Fruit fly (Drosophila melanogaster) whole organism, embryonic: Measurements from ENCODE around the gene RhoGAP19D.
A peak's percentile ranks its signal among the peaks of the same experiment; 100 is the strongest.

Experiments
- BtbVII ChIP-seq: fragments of 200-800 bp; sonication (Bioruptor generic); optimal IDR thresholded peaks from 3 replicates; lab custom pipeline; 2017; ENCODE audit warnings: missing biosample characterization, mild to moderate bottlenecking, missing genetic modification characterization
- CG10366 ChIP-seq: fragments of 200-800 bp; sonication (Bioruptor generic); IDR thresholded peaks from 2 replicates; pipeline ENCODE4 v1.3.6; 2022; ENCODE audit warnings: missing biosample characterization, missing genetic modification characterization
- CG10979 ChIP-seq: fragments of 200-800 bp; sonication (Bioruptor generic); optimal IDR thresholded peaks from 2 replicates; lab custom pipeline; 2018; ENCODE audit warnings: missing biosample characterization, mild to moderate bottlenecking, missing genetic modification characterization, moderate library complexity
- CG11723 ChIP-seq: fragments of 200-800 bp; sonication (Bioruptor generic); optimal IDR thresholded peaks from 2 replicates; lab custom pipeline; 2017; ENCODE audit warnings: missing biosample characterization, mild to moderate bottlenecking, missing genetic modification characterization
- CG12659 ChIP-seq: fragments of 200-800 bp; sonication (Bioruptor generic); optimal IDR thresholded peaks from 3 replicates; lab custom pipeline; 2017; ENCODE audit warnings: mild to moderate bottlenecking, missing biosample characterization, missing genetic modification reagents, missing genetic modification characterization
- CG12769 ChIP-seq: fragments of 200-800 bp; sonication (Bioruptor generic); optimal IDR thresholded peaks from 2 replicates; lab custom pipeline; 2019; ENCODE audit warnings: missing biosample characterization, mild to moderate bottlenecking, missing genetic modification characterization, moderate library complexity
- CG12942 ChIP-seq: fragments of 200-800 bp; sonication (Bioruptor generic); optimal IDR thresholded peaks from 3 replicates; lab custom pipeline; 2016; ENCODE audit warnings: missing biosample characterization, missing genetic modification characterization
- CG16815 ChIP-seq: fragments of 200-800 bp; sonication (Bioruptor generic); optimal IDR thresholded peaks from 3 replicates; lab custom pipeline; 2017; ENCODE audit warnings: missing biosample characterization, mild to moderate bottlenecking, missing genetic modification characterization
- CG17829 ChIP-seq: fragments of 200-800 bp; optimal IDR thresholded peaks from 2 replicates; lab custom pipeline; 2019; ENCODE audit warnings: missing biosample characterization, mild to moderate bottlenecking, missing genetic modification characterization, moderate library complexity
- CG1832 ChIP-seq: fragments of 200-800 bp; sonication (Bioruptor generic); optimal IDR thresholded peaks from 2 replicates; lab custom pipeline; 2017; ENCODE audit warnings: missing biosample characterization, mild to moderate bottlenecking, missing genetic modification characterization, inconsistent platforms
- CG18476 ChIP-seq: fragments of 200-800 bp; sonication (Bioruptor generic); optimal IDR thresholded peaks from 2 replicates; lab custom pipeline; 2016; ENCODE audit warnings: missing biosample characterization, mild to moderate bottlenecking, missing genetic modification characterization
- CG18599 ChIP-seq: fragments of 200-800 bp; sonication (Bioruptor generic); optimal IDR thresholded peaks from 3 replicates; lab custom pipeline; 2017; ENCODE audit warnings: missing biosample characterization, missing genetic modification characterization, mild to moderate bottlenecking, moderate library complexity, missing genetic modification reagents
- CG18764 ChIP-seq: fragments of 200-800 bp; sonication (Bioruptor generic); optimal IDR thresholded peaks from 3 replicates; lab custom pipeline; 2016; ENCODE audit warnings: missing biosample characterization, missing genetic modification characterization
- CG2120 ChIP-seq: fragments of 200-800 bp; sonication (Bioruptor generic); optimal IDR thresholded peaks from 3 replicates; lab custom pipeline; 2016; ENCODE audit warnings: missing biosample characterization, missing genetic modification characterization
- CG3281 ChIP-seq: fragments of 200-800 bp; sonication (Bioruptor generic); optimal IDR thresholded peaks from 3 replicates; lab custom pipeline; 2017; ENCODE audit warnings: missing biosample characterization, mild to moderate bottlenecking, missing genetic modification characterization
- CG4730 ChIP-seq: fragments of 200-800 bp; sonication (Bioruptor generic); IDR thresholded peaks from 2 replicates; pipeline ENCODE4 v1.3.6; 2022; ENCODE audit warnings: missing biosample characterization, missing genetic modification characterization
- CG6689 ChIP-seq: fragments of 200-800 bp; sonication (Bioruptor generic); IDR thresholded peaks from 2 replicates; pipeline ENCODE4 v1.3.6; 2022; ENCODE audit warnings: missing biosample characterization, missing genetic modification characterization
- CG9932 ChIP-seq: fragments of 200-800 bp; sonication (Bioruptor generic); IDR thresholded peaks from 2 replicates; pipeline ENCODE4 v1.3.6; 2022; ENCODE audit warnings: missing biosample characterization, missing genetic modification characterization
- Dip3 ChIP-seq: fragments of 200-800 bp; sonication (Bioruptor generic); optimal IDR thresholded peaks from 3 replicates; lab custom pipeline; 2016; ENCODE audit warnings: missing biosample characterization, missing genetic modification characterization
- Gug ChIP-seq: fragments of 200-800 bp; sonication (Bioruptor generic); IDR thresholded peaks from 4 replicates; pipeline ENCODE4 v1.3.6; 2022; ENCODE audit warnings: missing biosample characterization, missing genetic modification characterization
- H2.0 ChIP-seq: fragments of 200-800 bp; sonication (Bioruptor generic); IDR thresholded peaks from 2 replicates; pipeline ENCODE4 v1.3.6; 2022; ENCODE audit warnings: missing biosample characterization, missing genetic modification characterization
- Kr ChIP-seq: fragments of 200-800 bp; sonication (Bioruptor generic); optimal IDR thresholded peaks from 2 replicates; lab custom pipeline; 2017; ENCODE audit warnings: missing biosample characterization, mild to moderate bottlenecking, missing genetic modification characterization
- Pdp1 ChIP-seq, 2 experiments: fragments of 200-800 bp; sonication (Bioruptor generic); optimal IDR thresholded peaks; 3 replicates each; lab custom pipeline; 2016; ENCODE audit warnings: missing biosample characterization in 2 of 2, missing genetic modification characterization in 2 of 2, mild to moderate bottlenecking in 1 of 2, moderate library complexity in 1 of 2
- Sox100B ChIP-seq: fragments of 200-800 bp; sonication (Bioruptor generic); optimal IDR thresholded peaks from 3 replicates; lab custom pipeline; 2018; ENCODE audit warnings: missing biosample characterization, mild to moderate bottlenecking, missing genetic modification characterization
- Sox102F ChIP-seq: fragments of 200-800 bp; sonication (Bioruptor generic); optimal IDR thresholded peaks from 2 replicates; lab custom pipeline; 2018; ENCODE audit warnings: missing biosample characterization, mild to moderate bottlenecking, missing genetic modification characterization, moderate library complexity
- Usf ChIP-seq: fragments of 200-800 bp; sonication (Bioruptor generic); optimal IDR thresholded peaks from 2 replicates; lab custom pipeline; 2017; ENCODE audit warnings: missing genotype, missing biosample characterization, missing genetic modification characterization
- ac ChIP-seq: fragments of 200-800 bp; sonication (Bioruptor generic); optimal IDR thresholded peaks from 3 replicates; lab custom pipeline; 2017; ENCODE audit warnings: missing biosample characterization, mild to moderate bottlenecking, missing genetic modification characterization
- al ChIP-seq: fragments of 200-800 bp; sonication (Bioruptor generic); IDR thresholded peaks from 2 replicates; pipeline ENCODE4 v1.3.6; 2022; ENCODE audit warnings: missing biosample characterization, missing genetic modification characterization
- ash1 ChIP-seq: fragments of 200-800 bp; sonication (Bioruptor generic); optimal IDR thresholded peaks from 2 replicates; lab custom pipeline; 2018; ENCODE audit warnings: missing biosample characterization, mild to moderate bottlenecking, missing genetic modification characterization
- ato ChIP-seq: fragments of 200-800 bp; sonication (Bioruptor generic); IDR thresholded peaks from 2 replicates; pipeline ENCODE4 v1.3.6; 2022; ENCODE audit warnings: missing biosample characterization, missing genetic modification characterization; ENCODE audit not compliant: partially characterized antibody
- bab2 ChIP-seq: fragments of 200-800 bp; sonication (Bioruptor generic); optimal IDR thresholded peaks from 2 replicates; lab custom pipeline; 2016; ENCODE audit warnings: missing biosample characterization, missing genetic modification characterization
- crol ChIP-seq: fragments of 200-800 bp; sonication (Bioruptor generic); IDR thresholded peaks from 2 replicates; pipeline ENCODE4 v1.3.6; 2022; ENCODE audit warnings: missing biosample characterization, missing genetic modification characterization
- cwo ChIP-seq: fragments of 200-800 bp; sonication (Bioruptor generic); optimal IDR thresholded peaks from 3 replicates; lab custom pipeline; 2017; ENCODE audit warnings: missing biosample characterization, missing genetic modification characterization, mild to moderate bottlenecking, moderate library complexity, missing genetic modification reagents
- en ChIP-seq: fragments of 200-800 bp; sonication (Bioruptor generic); optimal IDR thresholded peaks from 2 replicates; lab custom pipeline; 2016; ENCODE audit warnings: missing biosample characterization, missing genetic modification characterization
- ewg ChIP-seq: fragments of 200-800 bp; sonication (Bioruptor generic); optimal IDR thresholded peaks from 3 replicates; lab custom pipeline; 2017; ENCODE audit warnings: mild to moderate bottlenecking, missing biosample characterization, missing genetic modification reagents, missing genetic modification characterization
- gce ChIP-seq: fragments of 200-800 bp; sonication (Bioruptor generic); IDR thresholded peaks from 3 replicates; pipeline ENCODE4 v1.3.6; 2022; ENCODE audit warnings: missing biosample characterization, missing genetic modification characterization
- kah ChIP-seq: fragments of 200-800 bp; sonication (Bioruptor generic); optimal IDR thresholded peaks from 2 replicates; lab custom pipeline; 2018; ENCODE audit warnings: missing biosample characterization, mild to moderate bottlenecking, missing genetic modification characterization
- kay ChIP-seq: fragments of 200-800 bp; sonication (Bioruptor generic); optimal IDR thresholded peaks from 2 replicates; lab custom pipeline; 2016; ENCODE audit warnings: missing biosample characterization, missing genetic modification characterization
- onecut ChIP-seq: fragments of 200-800 bp; sonication (Bioruptor generic); IDR thresholded peaks from 2 replicates; pipeline ENCODE4 v1.3.6; 2022; ENCODE audit warnings: missing biosample characterization, missing genetic modification characterization
- phol ChIP-seq: fragments of 200-800 bp; sonication (Bioruptor generic); optimal IDR thresholded peaks from 3 replicates; lab custom pipeline; 2018; ENCODE audit warnings: missing biosample characterization, mild to moderate bottlenecking, missing genetic modification characterization, moderate library complexity
- prd ChIP-seq, 3 experiments: fragments of >200 bp in 2 of 3; fragments of 200-800 bp in 1 of 3; sonication (Bioruptor generic) in 1 of 3; optimal IDR thresholded peaks in 2 of 3; IDR thresholded peaks in 1 of 3; 2 replicates in 2 of 3; 3 replicates in 1 of 3; pipeline versions ENCODE4 v1.3.6 to Lab custom; 2017 to 2022; ENCODE audit warnings: missing biosample characterization in 1 of 3, missing genetic modification characterization in 1 of 3
- pum ChIP-seq: fragments of 200-800 bp; sonication (Bioruptor generic); optimal IDR thresholded peaks from 2 replicates; lab custom pipeline; 2016; ENCODE audit warnings: missing biosample characterization, missing genetic modification characterization
- sug ChIP-seq: fragments of 200-800 bp; optimal IDR thresholded peaks from 2 replicates; lab custom pipeline; 2019; ENCODE audit warnings: missing biosample characterization, mild to moderate bottlenecking, missing genetic modification characterization, moderate library complexity
- tap ChIP-seq: fragments of 200-800 bp; optimal IDR thresholded peaks from 3 replicates; lab custom pipeline; 2019; ENCODE audit warnings: missing biosample characterization, mild to moderate bottlenecking, missing genetic modification characterization, moderate library complexity
- tin ChIP-seq: fragments of 200-800 bp; sonication (Bioruptor generic); optimal IDR thresholded peaks from 3 replicates; lab custom pipeline; 2016; ENCODE audit warnings: missing biosample characterization, missing genetic modification characterization
- tx ChIP-seq: fragments of 200-800 bp; sonication (Bioruptor generic); optimal IDR thresholded peaks from 2 replicates; lab custom pipeline; 2016; ENCODE audit warnings: missing biosample characterization, missing genetic modification characterization
- unpg ChIP-seq: fragments of 200-800 bp; sonication (Bioruptor generic); optimal IDR thresholded peaks from 3 replicates; lab custom pipeline; 2018; ENCODE audit warnings: missing biosample characterization, mild to moderate bottlenecking, missing genetic modification characterization, moderate library complexity

The RhoGAP19D gene

DNA sequence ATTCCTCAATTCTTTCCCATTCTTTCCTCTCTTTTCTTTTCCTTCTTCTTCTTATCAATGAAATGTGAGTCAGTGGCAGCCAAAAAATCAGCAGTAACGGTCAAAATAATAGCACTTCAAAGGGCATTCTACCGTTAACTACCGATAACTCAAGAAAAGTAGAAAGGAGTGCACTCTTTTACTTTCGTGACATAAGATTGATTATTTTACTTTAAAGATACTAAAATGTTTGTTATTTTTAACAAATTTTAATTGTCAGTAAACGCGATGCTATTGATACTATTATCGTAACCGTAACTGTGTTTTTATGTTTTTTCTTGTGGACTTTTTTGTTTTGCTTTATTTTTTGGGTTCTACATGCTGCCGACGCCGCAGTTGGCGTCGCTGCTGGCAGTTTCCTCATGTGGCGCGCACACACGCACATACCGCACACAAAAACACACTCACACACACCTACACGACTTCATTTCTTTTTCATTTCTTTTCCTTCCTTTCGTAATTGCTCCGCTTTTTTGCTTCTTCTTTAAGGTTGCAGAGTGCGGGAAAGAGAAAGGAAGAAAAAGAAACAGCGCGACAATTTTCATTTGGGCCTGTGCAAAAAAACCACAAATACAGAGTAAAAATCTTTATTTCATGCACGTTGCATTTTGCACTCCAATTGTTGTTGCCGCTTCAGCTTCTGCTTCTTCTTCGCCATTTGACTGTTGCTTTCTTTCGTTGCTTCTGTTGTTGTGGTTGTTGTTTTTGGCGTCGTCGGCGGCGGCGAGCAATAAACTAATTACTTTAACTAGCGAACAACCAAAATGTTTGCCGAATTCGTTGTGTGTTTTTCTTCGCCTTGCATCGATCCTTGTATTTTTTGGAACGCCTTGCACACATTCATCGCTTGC, 714 bp downstream of the RhoGAP19D start (continued):
- no peak for TF ChIP-seq ash1 (GFP tag; lab: Kevin White, UChicago)
- no peak for TF ChIP-seq Kr
- TF ChIP-seq kay = peak; percentile 59
- TF ChIP-seq CG12769 (tag; lab: Kevin White, UChicago) = no peak
- TF ChIP-seq Usf = no peak
- no peak for TF ChIP-seq gce (GFP tag; lab: Robert Waterston, UW)
- TF ChIP-seq al (GFP tag; lab: Robert Waterston, UW) = no peak
- TF ChIP-seq kah (GFP tag; lab: Kevin White, UChicago) = no peak
- no peak for TF ChIP-seq sug
- no peak for TF ChIP-seq Dip3 (GFP tag; lab: Kevin White, UChicago)

DNA sequence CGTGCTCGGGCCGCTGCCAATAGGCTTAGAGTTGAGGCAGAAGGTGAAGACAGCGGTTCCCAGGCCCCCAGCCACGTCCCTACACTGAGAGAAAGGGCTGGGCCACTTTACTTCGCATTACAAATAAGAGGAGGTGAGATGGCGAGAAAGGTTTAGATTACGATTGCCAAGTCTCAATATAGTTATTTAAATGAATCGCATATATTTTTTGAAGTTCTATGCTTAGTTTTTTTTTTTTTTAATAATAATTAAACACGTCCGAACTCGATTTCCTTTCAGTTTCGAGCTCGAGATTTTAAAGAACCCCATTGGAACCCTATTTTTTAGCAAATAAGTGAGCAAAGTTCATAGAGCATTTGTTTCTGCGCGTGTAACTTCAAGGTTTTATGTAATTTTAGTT, 2.7 kb downstream of the RhoGAP19D start:
- TF ChIP-seq ac (GFP tag; lab: Kevin White, UChicago) (no peak), CG2120 (GFP tag; lab: Kevin White, UChicago) (peak; percentile 51), Pdp1 (GFP tag; optimal IDR thresholded peaks at IDR 0.05; lab: Kevin White, UChicago) (peak; percentile 18 to 45), CG1832 (no peak), CG10366 (GFP tag; lab: Robert Waterston, UW) (peak; percentile 48; the same call in 1 of the 2 replicates), CG3281 (GFP tag; lab: Kevin White, UChicago) (peak; percentile 17), ato (GFP tag; lab: Robert Waterston, UW) (no peak), CG18599 (GFP tag; lab: Kevin White, UChicago) (peak; percentile 43), Sox100B (GFP tag; lab: Kevin White, UChicago) (peak; percentile 57), CG6689 (GFP tag; lab: Robert Waterston, UW) (peak; percentile 50), Sox102F (GFP tag; lab: Kevin White, UChicago) (peak; percentile 59), BtbVII (GFP tag; lab: Kevin White, UChicago) (peak; percentile 10), pum (GFP tag; lab: Kevin White, UChicago) (no peak), tap (tag; lab: Kevin White, UChicago) (no peak), CG12659 (GFP tag; lab: Kevin White, UChicago) (peak; percentile 29), cwo (GFP tag; lab: Kevin White, UChicago) (peak; percentile 30), CG17829 (tag; lab: Kevin White, UChicago) (peak; percentile 25), crol (GFP tag; lab: Robert Waterston, UW) (no peak), tx (no peak), CG10979 (tag; lab: Kevin White, UChicago) (peak; percentile 49), CG9932 (GFP tag; lab: Robert Waterston, UW) (peak; percentile 33; the same call in 1 of the 2 replicates), ewg (GFP tag; lab: Kevin White, UChicago) (peak; percentile 29), prd (optimal IDR thresholded peaks at IDR 0.05; lab: Kevin White, UChicago) (no peak), prd (GFP tag; IDR thresholded peaks at IDR 0.05; lab: Robert Waterston, UW) (peak; percentile 54; the same call in 1 of the 3 replicates), CG4730 (peak; percentile 30; the same call in 1 of the 2 replicates), CG18764 (peak; percentile 2), CG11723 (GFP tag; lab: Kevin White, UChicago) (peak; percentile 3), CG18476 (GFP tag; lab: Kevin White, UChicago) (peak; percentile 19), unpg (GFP tag; lab: Kevin White, UChicago) (peak; percentile 52), CG12942 (GFP tag; lab: Kevin White, UChicago) (peak; percentile 30), Gug (GFP tag; lab: Robert Waterston, UW) (peak; percentile 46; the same call in 1 of the 4 replicates), bab2 (peak; percentile 5), phol (tag; lab: Kevin White, UChicago) (peak; percentile 63), tin (GFP tag; lab: Kevin White, UChicago) (peak; percentile 61), onecut (GFP tag; lab: Robert Waterston, UW) (peak; percentile 8; the same call in 1 of the 2 replicates), CG16815 (GFP tag; lab: Kevin White, UChicago) (no peak), en (GFP tag; lab: Kevin White, UChicago) (peak; percentile 14), H2.0 (GFP tag; lab: Robert Waterston, UW) (peak; percentile 47; the same call in 1 of the 2 replicates)
